Worm (Caenorhabditis elegans) whole organism, L2 larva: ENCODE results near the gene srw-95.

Source experiments
- C34F6.9 ChIP-seq: fragments of 150-350 bp; optimal IDR thresholded peaks from 2 replicates; lab custom pipeline; 2014; ENCODE audit warnings: missing biosample characterization, missing genetic modification characterization
- F13H6.1 ChIP-seq: sonication (generic microtip); optimal IDR thresholded peaks from 2 replicates; lab custom pipeline; 2016; ENCODE audit warnings: missing genetic modification characterization, missing compliant biosample characterization
- R02D3.7 ChIP-seq: fragments of 150-350 bp; optimal IDR thresholded peaks from 2 replicates; lab custom pipeline; 2014; ENCODE audit warnings: missing biosample characterization, missing genetic modification characterization
- Y55F3AM.14 ChIP-seq: fragments of 200-800 bp; sonication (Bioruptor generic); optimal IDR thresholded peaks from 2 replicates; lab custom pipeline; 2018; ENCODE audit warnings: mild to moderate bottlenecking, missing genetic modification characterization, missing compliant biosample characterization
- ZK546.5 ChIP-seq: sonication (generic microtip); optimal IDR thresholded peaks from 2 replicates; lab custom pipeline; 2017; ENCODE audit warnings: missing biosample characterization, missing genetic modification characterization
- alr-1 ChIP-seq: fragments of 150-350 bp; optimal IDR thresholded peaks from 2 replicates; lab custom pipeline; 2014; ENCODE audit warnings: missing biosample characterization, missing genetic modification characterization
- aly-2 ChIP-seq: fragments of 150-350 bp; optimal IDR thresholded peaks from 2 replicates; lab custom pipeline; 2014; ENCODE audit warnings: missing biosample characterization, missing genetic modification characterization
- ama-1 ChIP-seq: fragments of 150-350 bp; optimal IDR thresholded peaks from 2 replicates; lab custom pipeline; 2018; ENCODE audit warnings: inconsistent platforms
- blmp-1 ChIP-seq: sonication (generic microtip); optimal IDR thresholded peaks from 2 replicates; lab custom pipeline; 2017; ENCODE audit warnings: missing genetic modification characterization, mild to moderate bottlenecking, missing compliant biosample characterization, antibody characterized with exemption, moderate library complexity; ENCODE audit not compliant: insufficient read depth
- ceh-16 ChIP-seq: fragments of 150-350 bp; optimal IDR thresholded peaks from 2 replicates; lab custom pipeline; 2014; ENCODE audit warnings: missing biosample characterization, missing genetic modification characterization
- ceh-82 ChIP-seq: fragments of 150-350 bp; optimal IDR thresholded peaks from 2 replicates; lab custom pipeline; 2014; ENCODE audit warnings: missing biosample characterization, missing genetic modification characterization
- crh-2 ChIP-seq: sonication (generic microtip); optimal IDR thresholded peaks from 2 replicates; lab custom pipeline; 2017; ENCODE audit warnings: missing biosample characterization, missing genetic modification characterization
- dmd-4 ChIP-seq: sonication (generic microtip); optimal IDR thresholded peaks from 2 replicates; lab custom pipeline; 2017; ENCODE audit warnings: missing biosample characterization, missing genetic modification characterization
- egl-27 ChIP-seq: sonication (generic microtip); optimal IDR thresholded peaks from 3 replicates; lab custom pipeline; 2017; ENCODE audit warnings: missing biosample characterization, missing genetic modification reagents, missing genetic modification characterization
- elt-1 ChIP-seq: fragments of 150-350 bp; optimal IDR thresholded peaks from 2 replicates; lab custom pipeline; 2014; ENCODE audit warnings: missing biosample characterization, missing genetic modification characterization
- fos-1 ChIP-seq: fragments of 150-350 bp; optimal IDR thresholded peaks from 2 replicates; lab custom pipeline; 2014; ENCODE audit warnings: missing biosample characterization, missing genetic modification characterization
- gmeb-1 ChIP-seq: fragments of 150-350 bp; optimal IDR thresholded peaks from 2 replicates; lab custom pipeline; 2014; ENCODE audit warnings: missing biosample characterization, missing genetic modification characterization
- lin-11 ChIP-seq: fragments of 150-350 bp; sonication (generic microtip); optimal IDR thresholded peaks from 2 replicates; lab custom pipeline; 2014; ENCODE audit warnings: missing biosample characterization, missing genetic modification characterization, inconsistent platforms, mixed read lengths
- lin-13 ChIP-seq: fragments of 150-350 bp; optimal IDR thresholded peaks from 2 replicates; lab custom pipeline; 2014; ENCODE audit warnings: missing biosample characterization, missing genetic modification reagents, missing genetic modification characterization
- lin-39 ChIP-seq: fragments of 150-350 bp; optimal IDR thresholded peaks from 2 replicates; lab custom pipeline; 2014; ENCODE audit warnings: missing biosample characterization, missing genetic modification reagents, missing genetic modification characterization
- lsy-2 ChIP-seq, 2 experiments: fragments of 150-350 bp in 1 of 2; sonication (generic microtip) in 1 of 2; optimal IDR thresholded peaks; 2 replicates each; lab custom pipeline; 2014 to 2017; ENCODE audit warnings: missing biosample characterization in 2 of 2, missing genetic modification characterization in 2 of 2
- mab-5 ChIP-seq: fragments of 150-350 bp; optimal IDR thresholded peaks from 2 replicates; lab custom pipeline; 2014; ENCODE audit warnings: missing biosample characterization, missing genetic modification characterization
- mbf-1 ChIP-seq: sonication (generic microtip); optimal IDR thresholded peaks from 2 replicates; lab custom pipeline; 2017; ENCODE audit warnings: missing biosample characterization, missing genetic modification characterization
- mdl-1 ChIP-seq, 2 experiments: fragments of 150-350 bp in 1 of 2; sonication (generic microtip) in 1 of 2; optimal IDR thresholded peaks; 2 replicates each; lab custom pipeline; 2017; ENCODE audit warnings: missing biosample characterization in 2 of 2, missing genetic modification characterization in 2 of 2
- nhr-10 ChIP-seq: sonication (generic microtip); optimal IDR thresholded peaks from 2 replicates; lab custom pipeline; 2017; ENCODE audit warnings: missing biosample characterization, missing genetic modification characterization
- nhr-11 ChIP-seq: fragments of 150-350 bp; optimal IDR thresholded peaks from 2 replicates; lab custom pipeline; 2014; ENCODE audit warnings: missing biosample characterization, missing genetic modification characterization
- nhr-12 ChIP-seq: fragments of 150-350 bp; optimal IDR thresholded peaks from 2 replicates; lab custom pipeline; 2014; ENCODE audit warnings: missing biosample characterization, missing genetic modification characterization
- nhr-129 ChIP-seq: fragments of 150-350 bp; optimal IDR thresholded peaks from 2 replicates; lab custom pipeline; 2014; ENCODE audit warnings: missing biosample characterization, missing genetic modification characterization
- nhr-21 ChIP-seq: fragments of 150-350 bp; optimal IDR thresholded peaks from 2 replicates; lab custom pipeline; 2014; ENCODE audit warnings: missing biosample characterization, missing genetic modification characterization
- nhr-23 ChIP-seq: fragments of 150-350 bp; optimal IDR thresholded peaks from 2 replicates; lab custom pipeline; 2014; ENCODE audit warnings: missing biosample characterization, missing genetic modification reagents, missing genetic modification characterization
- nhr-237 ChIP-seq: fragments of 150-350 bp; optimal IDR thresholded peaks from 2 replicates; lab custom pipeline; 2014; ENCODE audit warnings: missing biosample characterization, missing genetic modification characterization
- nhr-25 ChIP-seq: fragments of 150-350 bp; sonication (generic microtip); optimal IDR thresholded peaks from 3 replicates; lab custom pipeline; 2014; ENCODE audit warnings: missing biosample characterization, missing genetic modification characterization
- nhr-6 ChIP-seq: fragments of 150-350 bp; optimal IDR thresholded peaks from 2 replicates; lab custom pipeline; 2014; ENCODE audit warnings: missing biosample characterization, missing genetic modification characterization
- nhr-77 ChIP-seq: fragments of 150-350 bp; optimal IDR thresholded peaks from 2 replicates; lab custom pipeline; 2014; ENCODE audit warnings: missing biosample characterization, missing genetic modification characterization
- peb-1 ChIP-seq: fragments of 150-350 bp; optimal IDR thresholded peaks from 2 replicates; lab custom pipeline; 2014; ENCODE audit warnings: missing biosample characterization, missing genetic modification characterization
- sem-4 ChIP-seq: fragments of 150-350 bp; optimal IDR thresholded peaks from 2 replicates; lab custom pipeline; 2014; ENCODE audit warnings: missing biosample characterization, missing genetic modification reagents, missing genetic modification characterization
- skn-1 ChIP-seq: sonication (generic microtip); optimal IDR thresholded peaks from 2 replicates; lab custom pipeline; 2017; ENCODE audit warnings: missing biosample characterization, missing genetic modification characterization
- sma-3 ChIP-seq: sonication (generic microtip); optimal IDR thresholded peaks from 2 replicates; lab custom pipeline; 2016; ENCODE audit warnings: missing genetic modification reagents, missing genetic modification characterization, missing compliant biosample characterization
- sma-9 ChIP-seq, 2 experiments: fragments of 150-350 bp in 1 of 2; sonication (generic microtip) in 1 of 2; optimal IDR thresholded peaks; 2 replicates each; lab custom pipeline; 2014 to 2016; ENCODE audit warnings: missing genetic modification characterization in 2 of 2, mild to moderate bottlenecking in 1 of 2, missing biosample characterization in 1 of 2, missing compliant biosample characterization in 1 of 2, missing genetic modification reagents in 1 of 2, moderate library complexity in 1 of 2
- snpc-4 ChIP-seq: fragments of 150-350 bp; optimal IDR thresholded peaks from 2 replicates; lab custom pipeline; 2014; ENCODE audit warnings: missing biosample characterization, missing genetic modification characterization
- unc-39 ChIP-seq: fragments of 150-350 bp; optimal IDR thresholded peaks from 2 replicates; lab custom pipeline; 2014; ENCODE audit warnings: missing biosample characterization, missing genetic modification characterization
- unc-55 ChIP-seq: fragments of 150-350 bp; sonication (generic microtip); optimal IDR thresholded peaks from 3 replicates; lab custom pipeline; 2014; ENCODE audit warnings: missing biosample characterization, missing genetic modification reagents, missing genetic modification characterization
- unc-62 ChIP-seq: fragments of 150-350 bp; optimal IDR thresholded peaks from 2 replicates; lab custom pipeline; 2014; ENCODE audit warnings: missing biosample characterization, missing genetic modification reagents, missing genetic modification characterization
- zag-1 ChIP-seq: fragments of 150-350 bp; optimal IDR thresholded peaks from 2 replicates; lab custom pipeline; 2014; ENCODE audit warnings: missing biosample characterization, missing genetic modification characterization
- ztf-1 ChIP-seq: fragments of 200-800 bp; sonication (Bioruptor generic); conservative IDR thresholded peaks from 2 replicates; pipeline ENCODE4 v1.3.6; 2022; ENCODE audit warnings: missing genetic modification characterization, missing compliant biosample characterization
- ztf-11 ChIP-seq: sonication (generic microtip); optimal IDR thresholded peaks from 2 replicates; lab custom pipeline; 2017; ENCODE audit warnings: missing biosample characterization, missing genetic modification characterization
- ztf-4 ChIP-seq: fragments of 150-350 bp; optimal IDR thresholded peaks from 2 replicates; lab custom pipeline; 2014; ENCODE audit warnings: missing biosample characterization, missing genetic modification characterization

Gene srw-95

ce11 chrIV:4799114-4799513 lies 12.8 kb upstream of the srw-95 start, which contains the start of gene eor-1:
Gene eor-1 (minus strand): TSS chrIV:4799178.
- TF ChIP-seq ama-1 (lab: Kevin White, UChicago) (no peak), F13H6.1 (tag; lab: Kevin White, UChicago) (no peak), elt-1 (no peak), nhr-237 (tag; lab: Kevin White, UChicago) (no peak), aly-2 (tag; lab: Kevin White, UChicago) (no peak), ztf-1 (no peak), crh-2 (peak; percentile 11), R02D3.7 (tag; lab: Kevin White, UChicago) (no peak), sma-3 (peak; percentile 25), lin-39 (tag; lab: Kevin White, UChicago) (no peak), nhr-21 (tag; lab: Kevin White, UChicago) (no peak), nhr-129 (no peak), ztf-11 (tag; lab: Kevin White, UChicago) (no peak), nhr-11 (tag; lab: Kevin White, UChicago) (no peak), sma-9 (GFP tag; optimal IDR thresholded peaks at IDR 0.05; lab: Kevin White, UChicago) (no peak), sma-9 (tag; optimal IDR thresholded peaks at IDR 0.05; lab: Kevin White, UChicago) (no peak), Y55F3AM.14 (GFP tag; lab: Kevin White, UChicago) (no peak), ztf-4 (tag; lab: Kevin White, UChicago) (no peak), lin-11 (no peak), ZK546.5 (no peak), C34F6.9 (tag; lab: Kevin White, UChicago) (peak; percentile 75), mab-5 (tag; lab: Kevin White, UChicago) (no peak), alr-1 (tag; lab: Kevin White, UChicago) (no peak), unc-55 (GFP tag; lab: Kevin White, UChicago) (peak; percentile 72), nhr-23 (tag; lab: Kevin White, UChicago) (no peak), nhr-6 (tag; lab: Kevin White, UChicago) (no peak), nhr-77 (tag; lab: Kevin White, UChicago) (no peak), egl-27 (tag; lab: Kevin White, UChicago) (no peak), zag-1 (tag; lab: Kevin White, UChicago) (no peak), nhr-12 (tag; lab: Kevin White, UChicago) (no peak), gmeb-1 (tag; lab: Kevin White, UChicago) (peak; percentile 3), ceh-82 (no peak), fos-1 (tag; lab: Kevin White, UChicago) (no peak), nhr-10 (tag; lab: Kevin White, UChicago) (no peak), snpc-4 (tag; lab: Kevin White, UChicago) (no peak), nhr-25 (tag; lab: Kevin White, UChicago) (no peak), peb-1 (tag; lab: Kevin White, UChicago) (no peak), blmp-1 (tag; lab: Kevin White, UChicago) (no peak), unc-39 (tag; lab: Kevin White, UChicago) (no peak), ceh-16 (no peak), dmd-4 (tag; lab: Kevin White, UChicago) (no peak), lin-13 (GFP tag; lab: Kevin White, UChicago) (peak; percentile 48), skn-1 (tag; lab: Kevin White, UChicago) (no peak), unc-62 (GFP tag; lab: Kevin White, UChicago) (no peak), lsy-2 (tag; optimal IDR thresholded peaks at IDR 0.05; lab: Kevin White, UChicago) (peak; percentile 37 to 80), sem-4 (tag; lab: Kevin White, UChicago) (no peak), mbf-1 (tag; lab: Kevin White, UChicago) (no peak)

ce11 chrIV:4802494-4802893 lies 9.4 kb upstream of the srw-95 start, which contains the start of gene dpf-7:
Gene dpf-7 (minus strand): TSS chrIV:4802594.
- no peak for TF ChIP-seq alr-1 (tag; lab: Kevin White, UChicago)
- TF ChIP-seq zag-1 (tag; lab: Kevin White, UChicago): no peak
- TF ChIP-seq unc-39 (tag; lab: Kevin White, UChicago): no peak
- TF ChIP-seq nhr-25 (tag; lab: Kevin White, UChicago): no peak
- no peak for TF ChIP-seq lsy-2 (tag; optimal IDR thresholded peaks at IDR 0.05; lab: Kevin White, UChicago)
- TF ChIP-seq ceh-16: no peak
- no peak for TF ChIP-seq C34F6.9 (tag; lab: Kevin White, UChicago)
- no peak for TF ChIP-seq lin-39 (tag; lab: Kevin White, UChicago)
- TF ChIP-seq mab-5 (tag; lab: Kevin White, UChicago): no peak
- TF ChIP-seq elt-1: no peak
- no peak for TF ChIP-seq snpc-4 (tag; lab: Kevin White, UChicago)
- no peak for TF ChIP-seq gmeb-1 (tag; lab: Kevin White, UChicago)
- TF ChIP-seq aly-2 (tag; lab: Kevin White, UChicago): no peak
- TF ChIP-seq blmp-1 (tag; lab: Kevin White, UChicago): no peak
- TF ChIP-seq nhr-10 (tag; lab: Kevin White, UChicago): no peak
- no peak for TF ChIP-seq mdl-1 (tag; optimal IDR thresholded peaks at IDR 0.05; lab: Kevin White, UChicago)
- TF ChIP-seq nhr-11 (tag; lab: Kevin White, UChicago): no peak
